Fruit fly (Drosophila melanogaster) whole organism, embryonic: Measurements from ENCODE around the gene SLC5A11.

ENCODE experiments used
- Antp ChIP-seq: fragments of 200-800 bp; sonication (Bioruptor generic); optimal IDR thresholded peaks from 3 replicates; lab custom pipeline; 2016; ENCODE audit warnings: missing biosample characterization, missing genetic modification characterization
- Atf-2 ChIP-seq: fragments of 200-800 bp; sonication (Bioruptor generic); optimal IDR thresholded peaks from 2 replicates; lab custom pipeline; 2016; ENCODE audit warnings: missing biosample characterization, missing genetic modification characterization
- B-H2 ChIP-seq: fragments of 200-800 bp; sonication (Bioruptor generic); optimal IDR thresholded peaks from 2 replicates; lab custom pipeline; 2018; ENCODE audit warnings: missing biosample characterization, mild to moderate bottlenecking, missing genetic modification characterization
- CG11085 ChIP-seq: fragments of 200-800 bp; sonication (Bioruptor generic); IDR thresholded peaks from 2 replicates; pipeline ENCODE4 v1.3.6; 2022; ENCODE audit warnings: missing biosample characterization, missing genetic modification characterization
- CG11247 ChIP-seq: fragments of 200-800 bp; sonication (Bioruptor generic); IDR thresholded peaks from 2 replicates; pipeline ENCODE4 v1.3.6; 2022; ENCODE audit warnings: missing biosample characterization, missing genetic modification characterization
- CG11398 ChIP-seq: fragments of 200-800 bp; sonication (Bioruptor generic); optimal IDR thresholded peaks from 2 replicates; lab custom pipeline; 2016; ENCODE audit warnings: missing biosample characterization, missing genetic modification characterization
- CG12769 ChIP-seq: fragments of 200-800 bp; sonication (Bioruptor generic); optimal IDR thresholded peaks from 2 replicates; lab custom pipeline; 2019; ENCODE audit warnings: missing biosample characterization, mild to moderate bottlenecking, missing genetic modification characterization, moderate library complexity
- CG13123 ChIP-seq: fragments of 200-800 bp; sonication (Bioruptor generic); optimal IDR thresholded peaks from 2 replicates; lab custom pipeline; 2016; ENCODE audit warnings: missing biosample characterization, missing genetic modification characterization
- CG15073 ChIP-seq: fragments of 200-800 bp; sonication (Bioruptor generic); optimal IDR thresholded peaks from 2 replicates; lab custom pipeline; 2016; ENCODE audit warnings: missing biosample characterization, missing genetic modification characterization
- CG2199 ChIP-seq: fragments of 200-800 bp; sonication (Bioruptor generic); IDR thresholded peaks from 3 replicates; pipeline ENCODE4 v1.3.6; 2022; ENCODE audit warnings: missing biosample characterization, missing genetic modification characterization
- CG2678 ChIP-seq: fragments of 200-800 bp; sonication (Bioruptor generic); optimal IDR thresholded peaks from 3 replicates; lab custom pipeline; 2019; ENCODE audit warnings: missing biosample characterization, mild to moderate bottlenecking, missing genetic modification characterization, moderate library complexity
- CG30431 ChIP-seq: fragments of 200-800 bp; sonication (Bioruptor generic); optimal IDR thresholded peaks from 2 replicates; lab custom pipeline; 2017; ENCODE audit warnings: missing biosample characterization, missing genetic modification characterization
- CG33557 ChIP-seq: fragments of 200-800 bp; sonication (Bioruptor generic); optimal IDR thresholded peaks from 2 replicates; lab custom pipeline; 2019; ENCODE audit warnings: missing biosample characterization, mild to moderate bottlenecking, missing genetic modification characterization, moderate library complexity
- CG34376 ChIP-seq: fragments of 200-800 bp; sonication (Bioruptor generic); optimal IDR thresholded peaks from 2 replicates; lab custom pipeline; 2018; ENCODE audit warnings: missing biosample characterization, mild to moderate bottlenecking, missing genetic modification characterization
- CG4854 ChIP-seq: fragments of 200-800 bp; sonication (Bioruptor generic); optimal IDR thresholded peaks from 2 replicates; lab custom pipeline; 2016; ENCODE audit warnings: missing biosample characterization, missing genetic modification characterization, inconsistent platforms
- CG7271 ChIP-seq: fragments of 200-800 bp; sonication (Bioruptor generic); optimal IDR thresholded peaks from 2 replicates; lab custom pipeline; 2018; ENCODE audit warnings: missing biosample characterization, mild to moderate bottlenecking, missing genetic modification characterization, moderate library complexity
- D19A ChIP-seq: fragments of 200-800 bp; optimal IDR thresholded peaks from 3 replicates; lab custom pipeline; 2019; ENCODE audit warnings: missing biosample characterization, mild to moderate bottlenecking, missing genetic modification characterization, moderate library complexity
- E2f1 ChIP-seq: fragments of 200-800 bp; sonication (Bioruptor generic); IDR thresholded peaks from 2 replicates; pipeline ENCODE4 v1.3.6; 2022; ENCODE audit warnings: missing biosample characterization, missing genetic modification characterization
- GATAe ChIP-seq: fragments of 200-800 bp; sonication (Bioruptor generic); conservative IDR thresholded peaks from 2 replicates; pipeline ENCODE4 v1.3.6; 2022; ENCODE audit warnings: missing biosample characterization, missing genetic modification characterization
- Gsc ChIP-seq: fragments of 200-800 bp; sonication (Bioruptor generic); IDR thresholded peaks from 2 replicates; pipeline ENCODE4 v1.3.6; 2022; ENCODE audit warnings: missing biosample characterization, missing genetic modification characterization
- H2.0 ChIP-seq: fragments of 200-800 bp; sonication (Bioruptor generic); IDR thresholded peaks from 2 replicates; pipeline ENCODE4 v1.3.6; 2022; ENCODE audit warnings: missing biosample characterization, missing genetic modification characterization
- HLH54F ChIP-seq: fragments of 200-800 bp; sonication (Bioruptor generic); optimal IDR thresholded peaks from 3 replicates; lab custom pipeline; 2016; ENCODE audit warnings: missing biosample characterization, missing genetic modification characterization
- Hmx ChIP-seq: fragments of 200-800 bp; sonication (Bioruptor generic); optimal IDR thresholded peaks from 2 replicates; lab custom pipeline; 2016; ENCODE audit warnings: missing biosample characterization, missing genetic modification characterization
- Jarid2 ChIP-seq: fragments of 200-800 bp; sonication (Bioruptor generic); optimal IDR thresholded peaks from 3 replicates; lab custom pipeline; 2017; ENCODE audit warnings: mild to moderate bottlenecking, missing biosample characterization, missing genetic modification reagents, missing genetic modification characterization
- Poxn ChIP-seq: fragments of 200-800 bp; sonication (Bioruptor generic); IDR thresholded peaks from 2 replicates; pipeline ENCODE4 v1.3.6; 2022; ENCODE audit warnings: missing biosample characterization, missing genetic modification characterization
- Sox100B ChIP-seq: fragments of 200-800 bp; sonication (Bioruptor generic); optimal IDR thresholded peaks from 3 replicates; lab custom pipeline; 2018; ENCODE audit warnings: missing biosample characterization, mild to moderate bottlenecking, missing genetic modification characterization
- Sry-β ChIP-seq: fragments of 200-800 bp; sonication (Bioruptor generic); optimal IDR thresholded peaks from 2 replicates; lab custom pipeline; 2018; ENCODE audit warnings: missing biosample characterization, mild to moderate bottlenecking, missing genetic modification characterization, moderate library complexity
- Usf ChIP-seq: fragments of 200-800 bp; sonication (Bioruptor generic); optimal IDR thresholded peaks from 2 replicates; lab custom pipeline; 2017; ENCODE audit warnings: missing genotype, missing biosample characterization, missing genetic modification characterization
- Xrp1 ChIP-seq: fragments of 200-800 bp; sonication (Bioruptor generic); IDR thresholded peaks from 2 replicates; pipeline ENCODE4 v1.3.6; 2022; ENCODE audit warnings: missing biosample characterization, missing genetic modification characterization
- YL-1 ChIP-seq: fragments of 200-800 bp; sonication (Bioruptor generic); optimal IDR thresholded peaks from 3 replicates; lab custom pipeline; 2017; ENCODE audit warnings: missing biosample characterization, mild to moderate bottlenecking, missing genetic modification characterization
- ase ChIP-seq: fragments of 200-800 bp; sonication (Bioruptor generic); IDR thresholded peaks from 3 replicates; pipeline ENCODE4 v1.3.6; 2022; ENCODE audit warnings: missing biosample characterization, missing genetic modification characterization
- dati ChIP-seq: fragments of 200-800 bp; sonication (Bioruptor generic); IDR thresholded peaks from 2 replicates; pipeline ENCODE4 v1.3.6; 2022; ENCODE audit warnings: missing biosample characterization, missing genetic modification characterization
- dm ChIP-seq: fragments of 200-800 bp; sonication (Bioruptor generic); optimal IDR thresholded peaks from 3 replicates; lab custom pipeline; 2016; ENCODE audit warnings: missing biosample characterization, missing genetic modification characterization
- dmrt11E ChIP-seq: fragments of 200-800 bp; sonication (Bioruptor generic); optimal IDR thresholded peaks from 3 replicates; lab custom pipeline; 2018; ENCODE audit warnings: missing biosample characterization, mild to moderate bottlenecking, missing genetic modification characterization, moderate library complexity
- dysf ChIP-seq: fragments of 200-800 bp; sonication (Bioruptor generic); IDR thresholded peaks from 3 replicates; pipeline ENCODE4 v1.3.6; 2022; ENCODE audit warnings: missing biosample characterization, missing genetic modification characterization
- fd96Cb ChIP-seq: fragments of 200-800 bp; sonication (Bioruptor generic); optimal IDR thresholded peaks from 2 replicates; lab custom pipeline; 2018; ENCODE audit warnings: missing biosample characterization, mild to moderate bottlenecking, missing genetic modification characterization, moderate library complexity
- gce ChIP-seq: fragments of 200-800 bp; sonication (Bioruptor generic); IDR thresholded peaks from 3 replicates; pipeline ENCODE4 v1.3.6; 2022; ENCODE audit warnings: missing biosample characterization, missing genetic modification characterization
- hb ChIP-seq: fragments of 200-800 bp; sonication (Bioruptor generic); IDR thresholded peaks from 3 replicates; pipeline ENCODE4 v1.3.6; 2022; ENCODE audit warnings: missing biosample characterization, missing genetic modification characterization; ENCODE audit not compliant: partially characterized antibody
- lov ChIP-seq, 2 experiments: fragments of 200-800 bp in 1 of 2; fragments of >200 bp in 1 of 2; sonication (Bioruptor generic) in 1 of 2; IDR thresholded peaks in 1 of 2; optimal IDR thresholded peaks in 1 of 2; 2 replicates in 1 of 2; 3 replicates in 1 of 2; pipeline versions ENCODE4 v1.3.6 to Lab custom; 2017 to 2022; ENCODE audit warnings: missing biosample characterization in 1 of 2, missing genetic modification characterization in 1 of 2
- luna ChIP-seq: fragments of 200-800 bp; sonication (Bioruptor generic); optimal IDR thresholded peaks from 2 replicates; lab custom pipeline; 2016; ENCODE audit warnings: missing biosample characterization, missing genetic modification characterization
- oc ChIP-seq: fragments of 200-800 bp; sonication (Bioruptor generic); optimal IDR thresholded peaks from 2 replicates; lab custom pipeline; 2018; ENCODE audit warnings: missing biosample characterization, mild to moderate bottlenecking, missing genetic modification characterization, moderate library complexity
- pros ChIP-seq: fragments of 200-800 bp; sonication (Bioruptor generic); optimal IDR thresholded peaks from 3 replicates; lab custom pipeline; 2019; ENCODE audit warnings: missing biosample characterization, mild to moderate bottlenecking, missing genetic modification characterization, moderate library complexity
- scrt ChIP-seq: fragments of 200-800 bp; sonication (Bioruptor generic); optimal IDR thresholded peaks from 2 replicates; lab custom pipeline; 2018; ENCODE audit warnings: missing biosample characterization, mild to moderate bottlenecking, missing genetic modification characterization, moderate library complexity
- sob ChIP-seq: fragments of 200-800 bp; sonication (Bioruptor generic); IDR thresholded peaks from 2 replicates; pipeline ENCODE4 v1.3.6; 2022; ENCODE audit warnings: missing biosample characterization, missing genetic modification characterization
- stc ChIP-seq: fragments of 200-800 bp; sonication (Bioruptor generic); IDR thresholded peaks from 2 replicates; pipeline ENCODE4 v1.3.6; 2022; ENCODE audit warnings: missing biosample characterization, missing genetic modification characterization
- unc-4 ChIP-seq: fragments of 200-800 bp; sonication (Bioruptor generic); IDR thresholded peaks from 2 replicates; pipeline ENCODE4 v1.3.6; 2022; ENCODE audit warnings: missing biosample characterization, missing genetic modification characterization; ENCODE audit not compliant: partially characterized antibody
- vvl ChIP-seq: fragments of 200-800 bp; sonication (Bioruptor generic); IDR thresholded peaks from 2 replicates; pipeline ENCODE4 v1.3.6; 2022; ENCODE audit warnings: missing biosample characterization, missing genetic modification characterization
- wek ChIP-seq: fragments of 200-800 bp; sonication (Bioruptor generic); optimal IDR thresholded peaks from 3 replicates; lab custom pipeline; 2018; ENCODE audit warnings: missing biosample characterization, mild to moderate bottlenecking, missing genetic modification characterization, moderate library complexity
- zfh1 ChIP-seq: fragments of 200-800 bp; sonication (Bioruptor generic); IDR thresholded peaks from 3 replicates; pipeline ENCODE4 v1.3.6; 2022; ENCODE audit warnings: missing biosample characterization, missing genetic modification characterization

SLC5A11 gene

dm6 chr2L:8162307-8163024 lies 42.5 kb downstream of the SLC5A11 start, which contains the start of gene Acbp1 (continued):
- TF ChIP-seq pros (GFP tag; lab: Kevin White, UChicago) (peak; percentile 93), wek (GFP tag; lab: Kevin White, UChicago) (peak; percentile 91), fd96Cb (tag; lab: Kevin White, UChicago) (peak; percentile 92), CG34376 (GFP tag; lab: Kevin White, UChicago) (peak; percentile 100), Xrp1 (GFP tag; lab: Robert Waterston, UW) (peak; percentile 93), CG15073 (GFP tag; lab: Kevin White, UChicago) (peak; percentile 71), dysf (GFP tag; lab: Robert Waterston, UW) (peak; percentile 95), D19A (peak; percentile 97), scrt (peak; percentile 98), CG2678 (tag; lab: Kevin White, UChicago) (peak; percentile 99), zfh1 (GFP tag; lab: Robert Waterston, UW) (peak; percentile 91), Poxn (GFP tag; lab: Robert Waterston, UW) (peak; percentile 81), CG12769 (tag; lab: Kevin White, UChicago) (peak; percentile 97), Hmx (peak; percentile 90), Jarid2 (GFP tag; lab: Kevin White, UChicago) (no peak), dm (peak; percentile 91), Sox100B (peak; percentile 97), dati (GFP tag; lab: Robert Waterston, UW) (peak; percentile 60), CG11247 (GFP tag; lab: Robert Waterston, UW) (peak; percentile 89), E2f1 (GFP tag; lab: Robert Waterston, UW) (peak; percentile 83), luna (GFP tag; lab: Kevin White, UChicago) (peak; percentile 90), ase (GFP tag; lab: Robert Waterston, UW) (peak; percentile 90), vvl (GFP tag; lab: Robert Waterston, UW) (peak; percentile 95), CG2199 (GFP tag; lab: Robert Waterston, UW) (peak; percentile 88; the same call in 1 of the 3 replicates), CG30431 (peak; percentile 84), gce (GFP tag; lab: Robert Waterston, UW) (peak; percentile 89), CG4854 (peak; percentile 88), YL-1 (GFP tag; lab: Kevin White, UChicago) (peak; percentile 97), B-H2 (GFP tag; lab: Kevin White, UChicago) (peak; percentile 97), CG13123 (GFP tag; lab: Kevin White, UChicago) (peak; percentile 89), unc-4 (GFP tag; lab: Robert Waterston, UW) (peak; percentile 89), CG11085 (peak; percentile 86), stc (peak; percentile 81), Gsc (GFP tag; lab: Robert Waterston, UW) (no peak), dmrt11E (peak; percentile 98), CG11398 (GFP tag; lab: Kevin White, UChicago) (peak; percentile 89), CG33557 (peak; percentile 98), Sry-β (GFP tag; lab: Kevin White, UChicago) (peak; percentile 62), lov (optimal IDR thresholded peaks at IDR 0.05; lab: Kevin White, UChicago) (no peak), lov (GFP tag; IDR thresholded peaks at IDR 0.05; lab: Robert Waterston, UW) (peak; percentile 76), CG7271 (peak; percentile 89), GATAe (peak; percentile 71), H2.0 (GFP tag; lab: Robert Waterston, UW) (peak; percentile 76), oc (tag; lab: Kevin White, UChicago) (peak; percentile 95), Atf-2 (GFP tag; lab: Kevin White, UChicago) (peak; percentile 91), Antp (GFP tag; lab: Kevin White, UChicago) (peak; percentile 97), Usf (GFP tag; lab: Kevin White, UChicago) (peak; percentile 86), sob (GFP tag; lab: Robert Waterston, UW) (peak; percentile 94), HLH54F (GFP tag; lab: Kevin White, UChicago) (peak; percentile 95), hb (peak; percentile 62; the same call in 1 of the 3 replicates)
